Fruit fly (Drosophila melanogaster) S2 (cell line): ENCODE results near the gene CG13315.

Source experiments
- CG8478 ChIP-seq: fragments of >200 bp; optimal IDR thresholded peaks from 2 replicates; lab custom pipeline; 2018
- CTCF ChIP-seq, 2 experiments: fragments of >200 bp; optimal IDR thresholded peaks; 2 replicates each; lab custom pipeline; 2018

DNA sequence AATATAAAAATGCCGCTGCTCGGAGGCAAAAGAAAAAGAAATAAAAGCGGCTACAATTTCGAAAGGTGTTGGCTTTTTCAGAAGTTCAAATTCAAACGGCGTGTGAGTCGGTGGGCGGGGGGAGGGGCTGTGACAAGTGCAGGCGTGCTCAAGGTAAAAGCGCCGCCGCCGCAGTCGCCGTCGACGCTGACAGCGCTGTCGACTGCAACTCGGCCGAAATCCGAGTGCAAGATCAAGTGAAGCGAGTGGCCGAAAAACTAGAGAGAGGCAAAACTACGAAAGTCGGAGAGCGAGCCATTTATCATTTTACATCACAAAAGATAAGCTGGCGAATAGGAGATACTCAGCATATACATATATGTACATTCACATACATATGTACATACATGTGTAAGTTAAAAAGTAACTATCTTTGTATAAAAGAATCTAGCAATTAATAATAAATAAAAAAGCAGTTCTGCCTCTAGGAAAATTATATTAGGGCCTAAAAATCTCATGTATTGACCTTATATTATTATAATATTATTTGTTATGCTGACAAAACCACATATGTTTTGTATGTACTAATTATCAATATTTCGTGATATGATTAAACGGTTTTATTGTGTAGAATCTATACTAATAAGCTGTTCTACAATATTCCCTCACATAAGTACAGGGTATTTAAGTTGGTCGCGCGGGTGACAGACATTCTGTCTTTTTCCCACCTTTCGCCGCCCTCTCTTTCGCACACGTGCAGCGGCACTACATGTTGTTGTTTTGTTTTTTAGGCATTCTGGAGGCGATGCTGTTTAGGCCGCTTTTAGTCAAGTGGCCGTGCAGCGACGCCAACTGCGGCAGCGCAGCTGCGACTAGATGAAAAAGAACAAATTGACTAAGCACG lies 32.3 kb downstream of the CG13315 start:
- TF ChIP-seq CG8478 (lab: Kevin White, UChicago) = no peak
- no peak for TF ChIP-seq CTCF (optimal IDR thresholded peaks at IDR 0.05; lab: Kevin White, UChicago)
